Worm (Caenorhabditis elegans) whole organism, L1 larva: ENCODE results near the gene syx-18.

Experiments
- F16B12.6 ChIP-seq: fragments of 150-350 bp; optimal IDR thresholded peaks from 2 replicates; lab custom pipeline; 2014; ENCODE audit warnings: missing biosample characterization, missing genetic modification characterization
- Y116A8C.19 ChIP-seq: sonication (generic microtip); optimal IDR thresholded peaks from 2 replicates; lab custom pipeline; 2016; ENCODE audit warnings: missing compliant biosample characterization, missing genetic modification characterization, borderline replicate concordance
- alr-1 ChIP-seq: fragments of 200-800 bp; sonication (Bioruptor generic); optimal IDR thresholded peaks from 2 replicates; lab custom pipeline; 2018; ENCODE audit warnings: borderline replicate concordance, mild to moderate bottlenecking, missing genetic modification characterization, missing compliant biosample characterization
- blmp-1 ChIP-seq: fragments of 150-350 bp; optimal IDR thresholded peaks from 2 replicates; lab custom pipeline; 2014; ENCODE audit warnings: missing biosample characterization, missing genetic modification characterization
- ceh-63 ChIP-seq: fragments of 200-800 bp; sonication (Bioruptor generic); optimal IDR thresholded peaks from 2 replicates; lab custom pipeline; 2018; ENCODE audit warnings: mild to moderate bottlenecking, missing genetic modification characterization, missing compliant biosample characterization
- ceh-8 ChIP-seq: fragments of 200-800 bp; sonication (Bioruptor generic); optimal IDR thresholded peaks from 2 replicates; lab custom pipeline; 2018; ENCODE audit warnings: mild to moderate bottlenecking, missing genetic modification characterization, moderate library complexity, missing compliant biosample characterization
- ces-1 ChIP-seq: fragments of 150-350 bp; optimal IDR thresholded peaks from 2 replicates; lab custom pipeline; 2014; ENCODE audit warnings: missing biosample characterization, missing genetic modification reagents, missing genetic modification characterization
- dsc-1 ChIP-seq: sonication (generic microtip); optimal IDR thresholded peaks from 2 replicates; lab custom pipeline; 2016; ENCODE audit warnings: mild to moderate bottlenecking, missing genetic modification characterization, missing compliant biosample characterization
- efl-1 ChIP-seq, 4 experiments: fragments of 150-350 bp; optimal IDR thresholded peaks in 3 of 4; peaks in 1 of 4; 1 replicate in 1 of 4; 2 replicates in 3 of 4; lab custom pipeline; 2014; ENCODE audit warnings: missing biosample characterization in 2 of 4, missing genetic modification characterization in 2 of 4, missing genetic modification reagents in 2 of 4
- egl-27 ChIP-seq, 2 experiments: fragments of 150-350 bp in 1 of 2; sonication (generic microtip); optimal IDR thresholded peaks; 3 replicates each; lab custom pipeline; 2017 to 2018; ENCODE audit warnings: missing biosample characterization in 2 of 2, missing genetic modification characterization in 2 of 2, missing genetic modification reagents in 2 of 2
- ets-5 ChIP-seq: fragments of 200-800 bp; sonication (Bioruptor generic); IDR thresholded peaks from 2 replicates; pipeline ENCODE4 v1.3.6; 2022; ENCODE audit warnings: missing genetic modification characterization, missing compliant biosample characterization
- fkh-8 ChIP-seq: sonication (generic microtip); optimal IDR thresholded peaks from 2 replicates; lab custom pipeline; 2016; ENCODE audit warnings: mild to moderate bottlenecking, missing genetic modification characterization, missing compliant biosample characterization
- grh-1 ChIP-seq: fragments of 200-800 bp; sonication (Bioruptor generic); IDR thresholded peaks from 2 replicates; pipeline ENCODE4 v1.3.6; 2022; ENCODE audit warnings: missing genetic modification reagents, missing genetic modification characterization, missing compliant biosample characterization
- hlh-4 ChIP-seq: sonication (generic microtip); optimal IDR thresholded peaks from 2 replicates; lab custom pipeline; 2016; ENCODE audit warnings: mild to moderate bottlenecking, missing genetic modification characterization, missing compliant biosample characterization
- lin-15B ChIP-seq: fragments of 150-350 bp; sonication (generic microtip); optimal IDR thresholded peaks from 3 replicates; lab custom pipeline; 2014; ENCODE audit warnings: missing biosample characterization, missing genetic modification characterization
- mdl-1 ChIP-seq, 2 experiments: fragments of 150-350 bp; optimal IDR thresholded peaks; 2 replicates each; lab custom pipeline; 2014 to 2017; ENCODE audit warnings: missing biosample characterization in 2 of 2, missing genetic modification characterization in 2 of 2, inconsistent platforms in 1 of 2
- mef-2 ChIP-seq: fragments of 150-350 bp; optimal IDR thresholded peaks from 2 replicates; lab custom pipeline; 2014; ENCODE audit warnings: missing biosample characterization, missing genetic modification characterization
- nhr-12 ChIP-seq: sonication (generic microtip); optimal IDR thresholded peaks from 2 replicates; lab custom pipeline; 2017; ENCODE audit warnings: missing biosample characterization, missing genetic modification characterization
- nhr-20 ChIP-seq: sonication (generic microtip); optimal IDR thresholded peaks from 2 replicates; lab custom pipeline; 2016; ENCODE audit warnings: mild to moderate bottlenecking, missing genetic modification characterization, missing compliant biosample characterization
- nhr-28 ChIP-seq: fragments of 150-350 bp; optimal IDR thresholded peaks from 2 replicates; lab custom pipeline; 2014; ENCODE audit warnings: missing biosample characterization, missing genetic modification characterization
- nhr-47 ChIP-seq: sonication (generic microtip); optimal IDR thresholded peaks from 2 replicates; lab custom pipeline; 2016; ENCODE audit warnings: mild to moderate bottlenecking, missing genetic modification characterization, moderate library complexity, missing compliant biosample characterization
- nhr-71 ChIP-seq: sonication (generic microtip); optimal IDR thresholded peaks from 2 replicates; lab custom pipeline; 2016; ENCODE audit warnings: mild to moderate bottlenecking, missing genetic modification characterization, moderate library complexity, missing compliant biosample characterization
- nhr-77 ChIP-seq: fragments of 150-350 bp; optimal IDR thresholded peaks from 2 replicates; lab custom pipeline; 2014; ENCODE audit warnings: missing biosample characterization, missing genetic modification characterization
- nhr-90 ChIP-seq: sonication (generic microtip); optimal IDR thresholded peaks from 2 replicates; lab custom pipeline; 2016; ENCODE audit warnings: mild to moderate bottlenecking, missing genetic modification characterization, missing compliant biosample characterization; ENCODE audit not compliant: poor library complexity
- pag-3 ChIP-seq: sonication (generic microtip); optimal IDR thresholded peaks from 2 replicates; lab custom pipeline; 2017; ENCODE audit warnings: missing genetic modification characterization, mild to moderate bottlenecking, missing compliant biosample characterization, antibody characterized with exemption, borderline replicate concordance; ENCODE audit not compliant: insufficient read depth
- pax-3 ChIP-seq: fragments of 200-800 bp; sonication (Bioruptor generic); optimal IDR thresholded peaks from 2 replicates; lab custom pipeline; 2018; ENCODE audit warnings: mild to moderate bottlenecking, missing genetic modification characterization, moderate library complexity, missing compliant biosample characterization
- pqm-1 ChIP-seq: sonication (generic microtip); optimal IDR thresholded peaks from 3 replicates; lab custom pipeline; 2017; ENCODE audit warnings: missing biosample characterization, missing genetic modification characterization
- snpc-4 ChIP-seq: fragments of 150-350 bp; optimal IDR thresholded peaks from 2 replicates; lab custom pipeline; 2014; ENCODE audit warnings: missing biosample characterization, missing genetic modification characterization
- snu-23 ChIP-seq: sonication (generic microtip); optimal IDR thresholded peaks from 2 replicates; lab custom pipeline; 2016; ENCODE audit warnings: missing genetic modification characterization, missing compliant biosample characterization
- sox-4 ChIP-seq: sonication (generic microtip); optimal IDR thresholded peaks from 2 replicates; lab custom pipeline; 2016; ENCODE audit warnings: missing genetic modification characterization, missing compliant biosample characterization
- unc-30 ChIP-seq: sonication (generic microtip); optimal IDR thresholded peaks from 2 replicates; lab custom pipeline; 2017; ENCODE audit warnings: missing biosample characterization, missing genetic modification characterization
- unc-62 ChIP-seq: fragments of 150-350 bp; optimal IDR thresholded peaks from 2 replicates; lab custom pipeline; 2014; ENCODE audit warnings: missing biosample characterization, missing genetic modification reagents, missing genetic modification characterization
- xbp-1 ChIP-seq: sonication (generic microtip); optimal IDR thresholded peaks from 2 replicates; lab custom pipeline; 2016; ENCODE audit warnings: missing genetic modification characterization, missing compliant biosample characterization
- zag-1 ChIP-seq: fragments of 150-350 bp; optimal IDR thresholded peaks from 2 replicates; lab custom pipeline; 2014; ENCODE audit warnings: missing biosample characterization, missing genetic modification characterization

The syx-18 gene

DNA sequence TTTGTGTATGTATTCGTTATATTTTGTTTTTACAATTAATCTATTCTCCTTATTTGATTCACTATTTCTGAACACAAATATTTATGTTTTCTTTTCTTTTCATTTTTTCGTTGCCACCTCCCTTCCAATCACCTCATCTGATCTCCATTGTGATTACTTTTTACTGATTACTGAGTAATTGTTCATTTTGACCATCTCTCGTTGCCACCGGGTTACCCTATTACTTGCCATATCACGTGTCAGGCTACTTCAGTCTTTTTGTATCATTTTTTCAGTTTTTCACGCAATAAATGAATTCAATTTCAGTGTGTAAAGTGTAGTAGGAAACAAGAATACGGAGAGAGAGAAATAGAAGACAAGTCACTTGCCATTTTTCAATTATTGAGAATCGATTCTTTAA is 3.2 kb downstream of the syx-18 start, which contains the start of gene T10H9.8:
Gene T10H9.8 (plus strand): TSS at position 301 of the 400 bp plus-strand sequence.
- TF ChIP-seq efl-1 (optimal IDR thresholded peaks at IDR 0.05; lab: Kevin White, UChicago) (no peak), efl-1 (GFP tag; optimal IDR thresholded peaks at IDR 0.05 in 1 of 2; lab: Kevin White, UChicago) (peak in 1 of 2 experiments; percentile 19), mef-2 (tag; lab: Kevin White, UChicago) (no peak), nhr-77 (tag; lab: Kevin White, UChicago) (no peak), fkh-8 (tag; lab: Kevin White, UChicago) (no peak), Y116A8C.19 (tag; lab: Kevin White, UChicago) (no peak), snpc-4 (no peak), pag-3 (tag; lab: Kevin White, UChicago) (no peak), nhr-20 (peak; percentile 33)

DNA sequence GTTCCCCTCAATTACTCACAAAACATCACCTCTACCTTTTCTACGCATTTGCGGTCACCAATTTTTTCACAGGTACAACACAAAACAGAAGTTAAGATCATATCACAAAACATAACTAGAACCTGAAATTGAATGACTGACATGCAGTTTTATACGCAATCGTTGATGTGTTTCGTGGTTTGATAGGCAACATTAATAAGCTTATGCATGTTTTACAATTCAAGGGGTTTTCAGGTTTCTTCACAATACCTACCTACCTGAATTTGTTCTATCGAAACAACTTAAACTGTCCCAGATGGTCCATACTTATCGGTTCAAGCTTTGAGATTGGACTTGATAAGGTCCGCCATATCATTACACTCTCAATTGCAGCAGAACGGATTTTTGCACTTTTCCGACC is 4.7 kb downstream of the syx-18 start:
- no peak for TF ChIP-seq nhr-90 (tag; lab: Kevin White, UChicago)
- TF ChIP-seq, all 84 proteins: peak for 0

DNA sequence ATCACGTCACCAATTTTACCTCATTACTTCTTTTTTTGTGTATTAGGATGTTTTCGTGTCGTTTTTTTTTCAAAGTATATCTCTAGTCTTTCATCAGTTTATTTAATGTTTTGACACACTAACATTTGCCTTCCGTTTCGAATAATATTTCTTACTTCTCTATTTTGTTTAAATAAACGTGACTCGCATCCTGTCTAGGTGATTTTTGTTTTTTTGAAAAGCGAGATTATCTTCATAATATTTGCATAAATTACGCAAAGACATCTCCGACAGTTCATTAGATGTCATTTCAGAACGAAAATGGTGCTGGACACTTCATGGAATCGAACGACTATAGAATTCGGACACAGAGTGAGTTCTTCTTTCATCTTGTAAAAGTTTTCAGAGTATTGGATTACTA is 5.9 kb downstream of the syx-18 start, which contains the start of gene T10H9.1:
Gene T10H9.1 (plus strand): TSS at position 301 of the 400 bp plus-strand sequence.
- TF ChIP-seq ets-5 (GFP tag; lab: Robert Waterston, UW) (no peak), pqm-1 (tag; lab: Kevin White, UChicago) (no peak), unc-30 (tag; lab: Kevin White, UChicago) (no peak), snpc-4 (no peak)
- TF ChIP-seq, all 84 proteins: peak for 0

DNA sequence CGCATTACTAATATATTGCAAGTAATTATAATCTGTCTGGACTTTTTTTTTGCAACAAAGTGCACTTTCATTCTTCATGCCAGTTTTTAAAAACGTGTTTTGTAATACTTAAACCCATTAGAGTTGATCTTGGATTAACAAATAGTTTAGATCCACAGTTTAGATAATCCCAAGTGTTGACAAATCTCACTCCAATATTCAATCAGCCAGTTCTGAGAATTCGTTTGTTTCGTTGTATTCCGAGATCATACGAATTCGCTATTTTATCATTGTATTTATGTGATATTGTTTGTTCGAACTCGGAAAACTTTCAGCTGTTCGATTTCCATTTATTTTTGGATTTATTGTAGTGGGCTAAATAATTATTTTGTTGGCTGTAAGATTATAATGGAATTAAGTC is 9.4 kb downstream of the syx-18 start:
- TF ChIP-seq pax-3 (tag; lab: Kevin White, UChicago) (peak; percentile 19), fkh-8 (tag; lab: Kevin White, UChicago) (peak; percentile 27), nhr-71 (tag; lab: Kevin White, UChicago) (peak; percentile 27), dsc-1 (peak; percentile 97), grh-1 (GFP tag; lab: Robert Waterston, UW) (no peak), ceh-8 (GFP tag; lab: Kevin White, UChicago) (no peak), ces-1 (GFP tag; lab: Kevin White, UChicago) (no peak), nhr-47 (tag; lab: Kevin White, UChicago) (peak; percentile 36), nhr-12 (tag; lab: Kevin White, UChicago) (no peak), sox-4 (peak; percentile 66)

DNA sequence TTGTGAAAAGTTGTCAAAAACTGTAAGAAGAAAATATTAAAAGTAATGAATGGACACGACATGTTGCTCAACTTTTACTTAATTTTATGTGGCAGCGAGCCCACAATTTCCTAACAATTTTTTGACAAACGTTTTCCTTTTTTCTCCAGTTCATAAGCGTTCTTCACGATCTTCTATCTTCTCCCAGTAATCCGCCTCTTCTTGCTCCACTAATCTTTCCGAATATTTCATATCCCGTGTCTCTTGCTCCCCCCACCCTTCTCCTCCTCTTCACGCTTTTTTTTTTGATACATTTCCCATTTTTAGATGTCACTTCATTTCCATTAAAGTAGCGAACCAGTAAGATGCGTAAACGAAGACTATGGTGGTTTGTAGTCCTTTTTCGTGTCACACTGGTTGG is 22.3 kb downstream of the syx-18 start, which contains the start of gene scd-2:
Gene scd-2 (plus strand): TSS at position 301 of the 400 bp plus-strand sequence.
- TF ChIP-seq unc-30 (tag; lab: Kevin White, UChicago) (no peak), xbp-1 (tag; lab: Kevin White, UChicago) (no peak), blmp-1 (no peak), alr-1 (tag; lab: Kevin White, UChicago) (no peak), unc-62 (GFP tag; lab: Kevin White, UChicago) (no peak), snu-23 (GFP tag; lab: Kevin White, UChicago) (no peak), F16B12.6 (tag; lab: Kevin White, UChicago) (no peak), ets-5 (GFP tag; lab: Robert Waterston, UW) (no peak), nhr-28 (tag; lab: Kevin White, UChicago) (no peak), ceh-63 (GFP tag; lab: Kevin White, UChicago) (no peak), zag-1 (tag; lab: Kevin White, UChicago) (no peak), mdl-1 (tag; optimal IDR thresholded peaks at IDR 0.05; lab: Kevin White, UChicago) (no peak), egl-27 (tag; optimal IDR thresholded peaks at IDR 0.05; lab: Kevin White, UChicago) (no peak), hlh-4 (tag; lab: Kevin White, UChicago) (no peak), lin-15B (tag; lab: Kevin White, UChicago) (no peak)
